Fruit fly (Drosophila melanogaster) whole organism, embryonic: ENCODE data around the gene Dus3.
A peak's percentile ranks its signal among the peaks of the same experiment; 100 is the strongest.

Experiments used
- Ada2b ChIP-seq: fragments of 200-800 bp; sonication (Bioruptor generic); IDR thresholded peaks from 2 replicates; pipeline ENCODE4 v1.3.6; 2022; ENCODE audit warnings: missing biosample characterization, missing genetic modification characterization
- Atf6 ChIP-seq: fragments of 200-800 bp; sonication (Bioruptor generic); IDR thresholded peaks from 2 replicates; pipeline ENCODE4 v1.3.6; 2022; ENCODE audit warnings: missing biosample characterization, missing genetic modification characterization
- B-H1 ChIP-seq: fragments of 200-800 bp; sonication (Bioruptor generic); IDR thresholded peaks from 3 replicates; pipeline ENCODE4 v1.3.6; 2022; ENCODE audit warnings: missing biosample characterization, missing genetic modification characterization
- B-H2 ChIP-seq: fragments of 200-800 bp; sonication (Bioruptor generic); optimal IDR thresholded peaks from 2 replicates; lab custom pipeline; 2018; ENCODE audit warnings: missing biosample characterization, mild to moderate bottlenecking, missing genetic modification characterization
- CG10274 ChIP-seq: fragments of 200-800 bp; sonication (Bioruptor generic); optimal IDR thresholded peaks from 3 replicates; lab custom pipeline; 2017; ENCODE audit warnings: missing biosample characterization, mild to moderate bottlenecking, missing genetic modification characterization
- CG10462 ChIP-seq: fragments of 200-800 bp; sonication (Bioruptor generic); optimal IDR thresholded peaks from 2 replicates; lab custom pipeline; 2016; ENCODE audit warnings: missing biosample characterization, missing genetic modification characterization
- CG10979 ChIP-seq: fragments of 200-800 bp; sonication (Bioruptor generic); optimal IDR thresholded peaks from 2 replicates; lab custom pipeline; 2018; ENCODE audit warnings: missing biosample characterization, mild to moderate bottlenecking, missing genetic modification characterization, moderate library complexity
- CG11247 ChIP-seq: fragments of 200-800 bp; sonication (Bioruptor generic); IDR thresholded peaks from 2 replicates; pipeline ENCODE4 v1.3.6; 2022; ENCODE audit warnings: missing biosample characterization, missing genetic modification characterization
- CG12071 ChIP-seq: fragments of 200-800 bp; sonication (Bioruptor generic); optimal IDR thresholded peaks from 3 replicates; lab custom pipeline; 2018; ENCODE audit warnings: missing biosample characterization, mild to moderate bottlenecking, missing genetic modification characterization
- CG12659 ChIP-seq: fragments of 200-800 bp; sonication (Bioruptor generic); optimal IDR thresholded peaks from 3 replicates; lab custom pipeline; 2017; ENCODE audit warnings: mild to moderate bottlenecking, missing biosample characterization, missing genetic modification reagents, missing genetic modification characterization
- CG17328 ChIP-seq: fragments of 200-800 bp; sonication (Bioruptor generic); IDR thresholded peaks from 2 replicates; pipeline ENCODE4 v1.3.6; 2022; ENCODE audit warnings: missing biosample characterization, missing genetic modification characterization
- CG17912 ChIP-seq: fragments of 200-800 bp; sonication (Bioruptor generic); optimal IDR thresholded peaks from 2 replicates; lab custom pipeline; 2018; ENCODE audit warnings: missing biosample characterization, mild to moderate bottlenecking, missing genetic modification characterization
- CG2712 ChIP-seq: fragments of 200-800 bp; optimal IDR thresholded peaks from 3 replicates; lab custom pipeline; 2019; ENCODE audit warnings: missing biosample characterization, mild to moderate bottlenecking, missing genetic modification characterization, moderate library complexity
- CG3163 ChIP-seq: fragments of 200-800 bp; sonication (Bioruptor generic); optimal IDR thresholded peaks from 3 replicates; lab custom pipeline; 2016; ENCODE audit warnings: missing biosample characterization, missing genetic modification characterization
- CG32532 ChIP-seq: fragments of 200-800 bp; sonication (Bioruptor generic); IDR thresholded peaks from 2 replicates; pipeline ENCODE4 v1.3.6; 2022; ENCODE audit warnings: missing biosample characterization, missing genetic modification characterization
- CG32767 ChIP-seq: fragments of 200-800 bp; sonication (Bioruptor generic); IDR thresholded peaks from 2 replicates; pipeline ENCODE4 v1.3.6; 2022; ENCODE audit warnings: missing biosample characterization, missing genetic modification characterization
- CG3281 ChIP-seq: fragments of 200-800 bp; sonication (Bioruptor generic); optimal IDR thresholded peaks from 3 replicates; lab custom pipeline; 2017; ENCODE audit warnings: missing biosample characterization, mild to moderate bottlenecking, missing genetic modification characterization
- CG3838 ChIP-seq: fragments of 200-800 bp; sonication (Bioruptor generic); optimal IDR thresholded peaks from 3 replicates; lab custom pipeline; 2016; ENCODE audit warnings: missing biosample characterization, missing genetic modification characterization
- CG4328 ChIP-seq: fragments of 200-800 bp; sonication (Bioruptor generic); optimal IDR thresholded peaks from 3 replicates; lab custom pipeline; 2017; ENCODE audit warnings: missing biosample characterization, missing genetic modification reagents, missing genetic modification characterization
- CG4360 ChIP-seq: fragments of 200-800 bp; sonication (Bioruptor generic); IDR thresholded peaks from 2 replicates; pipeline ENCODE4 v1.3.6; 2022; ENCODE audit warnings: missing biosample characterization, missing genetic modification characterization
- CG7556 ChIP-seq: fragments of 200-800 bp; sonication (Bioruptor generic); optimal IDR thresholded peaks from 2 replicates; lab custom pipeline; 2017; ENCODE audit warnings: missing biosample characterization, mild to moderate bottlenecking, missing genetic modification characterization
- CG7745 ChIP-seq: fragments of 200-800 bp; sonication (Bioruptor generic); optimal IDR thresholded peaks from 2 replicates; lab custom pipeline; 2018; ENCODE audit warnings: missing biosample characterization, mild to moderate bottlenecking, missing genetic modification characterization, moderate library complexity
- CG8478 ChIP-seq: fragments of >200 bp; optimal IDR thresholded peaks from 2 replicates; lab custom pipeline; 2018
- CG9932 ChIP-seq: fragments of 200-800 bp; sonication (Bioruptor generic); IDR thresholded peaks from 2 replicates; pipeline ENCODE4 v1.3.6; 2022; ENCODE audit warnings: missing biosample characterization, missing genetic modification characterization
- D19B ChIP-seq: fragments of 200-800 bp; sonication (Bioruptor generic); optimal IDR thresholded peaks from 2 replicates; lab custom pipeline; 2017; ENCODE audit warnings: missing biosample characterization, mild to moderate bottlenecking, missing genetic modification characterization
- E2f1 ChIP-seq: fragments of 200-800 bp; sonication (Bioruptor generic); IDR thresholded peaks from 2 replicates; pipeline ENCODE4 v1.3.6; 2022; ENCODE audit warnings: missing biosample characterization, missing genetic modification characterization
- Elba2 ChIP-seq: fragments of 200-800 bp; sonication (Bioruptor generic); optimal IDR thresholded peaks from 3 replicates; lab custom pipeline; 2016; ENCODE audit warnings: missing biosample characterization, missing genetic modification characterization
- Fer3 ChIP-seq: fragments of 200-800 bp; sonication (Bioruptor generic); optimal IDR thresholded peaks from 2 replicates; lab custom pipeline; 2018; ENCODE audit warnings: missing biosample characterization, mild to moderate bottlenecking, missing genetic modification characterization, moderate library complexity
- Hand ChIP-seq: fragments of 200-800 bp; sonication (Bioruptor generic); optimal IDR thresholded peaks from 2 replicates; lab custom pipeline; 2017; ENCODE audit warnings: mild to moderate bottlenecking, missing biosample characterization, missing genetic modification reagents, missing genetic modification characterization
- Hmr ChIP-seq: fragments of 200-800 bp; sonication (Bioruptor generic); optimal IDR thresholded peaks from 3 replicates; lab custom pipeline; 2017; ENCODE audit warnings: mild to moderate bottlenecking, missing biosample characterization, missing genetic modification reagents, missing genetic modification characterization
- Med ChIP-seq: fragments of 200-800 bp; sonication (Bioruptor generic); peaks from one replicate; lab custom pipeline; 2016; ENCODE audit warnings: missing biosample characterization, missing genetic modification characterization, mild to moderate bottlenecking, inconsistent platforms, moderate library complexity
- Rx ChIP-seq: fragments of 200-800 bp; sonication (Bioruptor generic); IDR thresholded peaks from 2 replicates; pipeline ENCODE4 v1.3.6; 2022; ENCODE audit warnings: missing biosample characterization, missing genetic modification characterization
- Vsx1 ChIP-seq: fragments of 200-800 bp; sonication (Bioruptor generic); optimal IDR thresholded peaks from 2 replicates; lab custom pipeline; 2017; ENCODE audit warnings: missing biosample characterization, mild to moderate bottlenecking, missing genetic modification characterization, missing genetic modification reagents
- al ChIP-seq: fragments of 200-800 bp; sonication (Bioruptor generic); IDR thresholded peaks from 2 replicates; pipeline ENCODE4 v1.3.6; 2022; ENCODE audit warnings: missing biosample characterization, missing genetic modification characterization
- amos ChIP-seq: fragments of 200-800 bp; sonication (Bioruptor generic); IDR thresholded peaks from 2 replicates; pipeline ENCODE4 v1.3.6; 2022; ENCODE audit warnings: missing biosample characterization, missing genetic modification characterization; ENCODE audit not compliant: partially characterized antibody
- caup ChIP-seq: fragments of 200-800 bp; sonication (Bioruptor generic); optimal IDR thresholded peaks from 3 replicates; lab custom pipeline; 2017; ENCODE audit warnings: missing biosample characterization, mild to moderate bottlenecking, missing genetic modification characterization, moderate library complexity; ENCODE audit not compliant: severe bottlenecking
- dpn ChIP-seq, 2 experiments: fragments of 200-800 bp; sonication (Bioruptor generic); optimal IDR thresholded peaks; 3 replicates each; lab custom pipeline; 2016; ENCODE audit warnings: missing biosample characterization in 2 of 2, missing genetic modification characterization in 2 of 2
- gce ChIP-seq: fragments of 200-800 bp; sonication (Bioruptor generic); IDR thresholded peaks from 3 replicates; pipeline ENCODE4 v1.3.6; 2022; ENCODE audit warnings: missing biosample characterization, missing genetic modification characterization
- gcm ChIP-seq: fragments of 200-800 bp; sonication (Bioruptor generic); optimal IDR thresholded peaks from 2 replicates; lab custom pipeline; 2019; ENCODE audit warnings: missing biosample characterization, mild to moderate bottlenecking, missing genetic modification characterization, moderate library complexity
- ham ChIP-seq: fragments of 200-800 bp; sonication (Bioruptor generic); IDR thresholded peaks from 2 replicates; pipeline ENCODE4 v1.3.6; 2022; ENCODE audit warnings: missing biosample characterization, missing genetic modification characterization
- inv ChIP-seq: fragments of 200-800 bp; sonication (Bioruptor generic); IDR thresholded peaks from 2 replicates; pipeline ENCODE4 v1.3.6; 2022; ENCODE audit warnings: missing biosample characterization, missing genetic modification characterization; ENCODE audit not compliant: partially characterized antibody
- prd ChIP-seq, 3 experiments: fragments of >200 bp in 2 of 3; fragments of 200-800 bp in 1 of 3; sonication (Bioruptor generic) in 1 of 3; optimal IDR thresholded peaks in 2 of 3; IDR thresholded peaks in 1 of 3; 2 replicates in 2 of 3; 3 replicates in 1 of 3; pipeline versions ENCODE4 v1.3.6 to Lab custom; 2017 to 2022; ENCODE audit warnings: missing biosample characterization in 1 of 3, missing genetic modification characterization in 1 of 3
- sisA ChIP-seq: fragments of 200-800 bp; sonication (Bioruptor generic); IDR thresholded peaks from 2 replicates; pipeline ENCODE4 v1.3.6; 2022; ENCODE audit warnings: missing biosample characterization, missing genetic modification characterization
- so ChIP-seq: fragments of 200-800 bp; sonication (Bioruptor generic); IDR thresholded peaks from 3 replicates; pipeline ENCODE4 v1.3.6; 2022; ENCODE audit warnings: missing biosample characterization, missing genetic modification characterization
- stwl ChIP-seq: fragments of 200-800 bp; sonication (Bioruptor generic); optimal IDR thresholded peaks from 3 replicates; lab custom pipeline; 2018; ENCODE audit warnings: missing biosample characterization, mild to moderate bottlenecking, missing genetic modification characterization, moderate library complexity
- sug ChIP-seq: fragments of 200-800 bp; optimal IDR thresholded peaks from 2 replicates; lab custom pipeline; 2019; ENCODE audit warnings: missing biosample characterization, mild to moderate bottlenecking, missing genetic modification characterization, moderate library complexity
- unpg ChIP-seq: fragments of 200-800 bp; sonication (Bioruptor generic); optimal IDR thresholded peaks from 3 replicates; lab custom pipeline; 2018; ENCODE audit warnings: missing biosample characterization, mild to moderate bottlenecking, missing genetic modification characterization, moderate library complexity
- usp ChIP-seq: fragments of >200 bp; optimal IDR thresholded peaks from 2 replicates; lab custom pipeline; 2017; ENCODE audit warnings: missing biosample characterization, missing genetic modification characterization

Gene Dus3

DNA sequence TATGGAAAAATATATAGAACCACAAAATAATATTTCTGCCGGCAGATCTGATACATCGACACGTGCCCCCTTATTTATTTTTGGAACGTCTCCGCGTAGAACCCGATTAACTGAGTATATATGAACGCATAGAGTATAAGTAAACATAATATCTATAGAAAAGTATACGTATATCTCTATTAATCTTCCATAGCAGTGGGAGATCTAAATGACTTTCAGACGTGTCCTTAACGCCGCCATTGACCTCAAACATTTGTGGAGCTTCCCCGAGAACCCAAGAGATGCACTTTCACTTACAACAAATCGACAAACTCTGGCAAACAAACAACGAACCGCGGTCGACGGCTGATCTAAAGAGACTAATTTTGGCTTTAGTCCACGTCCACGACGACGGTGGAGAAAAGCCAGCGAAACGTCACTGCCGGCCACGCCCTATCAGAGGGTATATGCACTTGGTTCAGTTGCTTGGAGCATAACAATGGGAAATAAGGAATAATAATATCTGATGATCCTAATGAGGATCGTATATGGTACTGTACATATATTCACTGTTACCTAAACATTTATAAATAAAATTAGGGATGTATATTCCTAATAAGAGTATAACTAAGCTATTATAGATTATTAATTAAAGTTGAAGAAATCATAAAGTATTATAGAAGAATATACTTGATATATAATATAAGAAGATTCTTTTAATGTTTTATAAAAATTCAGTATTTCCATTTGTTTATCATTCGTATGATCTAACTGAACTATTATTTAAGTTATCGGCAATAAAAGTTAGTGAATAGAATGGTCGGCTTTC, 5.3 kb downstream of the Dus3 start, which contains the start of gene fbp (continued):
- TF ChIP-seq CG10462 (GFP tag; lab: Kevin White, UChicago) (peak; percentile 27), CG9932 (GFP tag; lab: Robert Waterston, UW) (peak; percentile 65), Ada2b (GFP tag; lab: Robert Waterston, UW) (peak; percentile 19; the same call in 1 of the 2 replicates), CG2712 (tag; lab: Kevin White, UChicago) (peak; percentile 78), gcm (GFP tag; lab: Kevin White, UChicago) (peak; percentile 43), CG7745 (tag; lab: Kevin White, UChicago) (no peak), CG4360 (GFP tag; lab: Robert Waterston, UW) (peak; percentile 10; the same call in 1 of the 2 replicates), sug (tag; lab: Kevin White, UChicago) (peak; percentile 44), prd (optimal IDR thresholded peaks at IDR 0.05; lab: Kevin White, UChicago) (no peak), prd (GFP tag; IDR thresholded peaks at IDR 0.05; lab: Robert Waterston, UW) (peak; percentile 69), CG32532 (peak; percentile 68), CG17328 (GFP tag; lab: Robert Waterston, UW) (0 out of 2 replicates have a peak, but pooled peaks have one; percentile 13), Med (GFP tag; lab: Kevin White, UChicago) (peak; percentile 68), CG10979 (tag; lab: Kevin White, UChicago) (peak; percentile 69), CG12659 (GFP tag; lab: Kevin White, UChicago) (peak; percentile 82), amos (GFP tag; lab: Robert Waterston, UW) (peak; percentile 18; the same call in 1 of the 2 replicates), B-H1 (GFP tag; lab: Robert Waterston, UW) (peak; percentile 44; the same call in 1 of the 3 replicates), CG3838 (no peak), CG3281 (GFP tag; lab: Kevin White, UChicago) (peak; percentile 73), inv (no peak), CG4328 (peak; percentile 29), CG32767 (GFP tag; lab: Robert Waterston, UW) (no peak), stwl (no peak), CG10274 (peak; percentile 23), so (GFP tag; lab: Robert Waterston, UW) (no peak), Hand (peak; percentile 64), Vsx1 (GFP tag; lab: Kevin White, UChicago) (peak; percentile 4), Fer3 (tag; lab: Kevin White, UChicago) (peak; percentile 29), E2f1 (GFP tag; lab: Robert Waterston, UW) (peak; percentile 47; the same call in 1 of the 2 replicates), D19B (peak; percentile 63), Atf6 (GFP tag; lab: Robert Waterston, UW) (0 out of 2 replicates have a peak, but pooled peaks have one; percentile 38), Rx (no peak), usp (no peak), Hmr (GFP tag; lab: Kevin White, UChicago) (peak; percentile 76), Elba2 (GFP tag; lab: Kevin White, UChicago) (no peak), sisA (GFP tag; lab: Robert Waterston, UW) (peak; percentile 46; the same call in 1 of the 2 replicates), dpn (GFP tag; optimal IDR thresholded peaks at IDR 0.05; lab: Kevin White, UChicago) (peak in 1 of 2 experiments; percentile 66), B-H2 (no peak), CG12071 (GFP tag; lab: Kevin White, UChicago) (no peak), CG11247 (GFP tag; lab: Robert Waterston, UW) (no peak), CG17912 (GFP tag; lab: Kevin White, UChicago) (peak; percentile 41), ham (no peak), unpg (peak; percentile 17), CG8478 (lab: Kevin White, UChicago) (no peak), caup (GFP tag; lab: Kevin White, UChicago) (peak; percentile 27), CG3163 (GFP tag; lab: Kevin White, UChicago) (peak; percentile 83), CG7556 (peak; percentile 89), gce (GFP tag; lab: Robert Waterston, UW) (no peak), al (GFP tag; lab: Robert Waterston, UW) (peak; percentile 48; the same call in 1 of the 2 replicates)
